Worm (Caenorhabditis elegans) whole organism, L4 larva: ENCODE data around the gene hmg-11.

Source experiments
- F37D6.2 ChIP-seq: sonication (generic microtip); optimal IDR thresholded peaks from 2 replicates; lab custom pipeline; 2016; ENCODE audit warnings: mild to moderate bottlenecking, missing genetic modification characterization, missing compliant biosample characterization
- F44E2.7 ChIP-seq: fragments of 200-800 bp; sonication (Bioruptor generic); IDR thresholded peaks from 2 replicates; pipeline ENCODE4 v2.1.2; 2022; ENCODE audit warnings: missing genetic modification characterization, missing compliant biosample characterization
- F49E8.2 ChIP-seq: sonication (generic microtip); optimal IDR thresholded peaks from 2 replicates; lab custom pipeline; 2016; ENCODE audit warnings: missing compliant biosample characterization, mild to moderate bottlenecking, missing genetic modification characterization, borderline replicate concordance
- R02D3.7 ChIP-seq: fragments of 150-350 bp; sonication (generic microtip); optimal IDR thresholded peaks from 3 replicates; lab custom pipeline; 2014; ENCODE audit warnings: missing biosample characterization, missing genetic modification characterization
- Y105C5A.15 ChIP-seq: fragments of 200-800 bp; sonication (Bioruptor generic); IDR thresholded peaks from 2 replicates; pipeline ENCODE4 v1.3.6; 2022; ENCODE audit warnings: missing genetic modification characterization, missing compliant biosample characterization
- Y5F2A.4 ChIP-seq: fragments of 200-800 bp; sonication (Bioruptor generic); optimal IDR thresholded peaks from 2 replicates; lab custom pipeline; 2018; ENCODE audit warnings: mild to moderate bottlenecking, missing genetic modification characterization, missing compliant biosample characterization
- Y75B8A.6 ChIP-seq: fragments of 200-800 bp; sonication (Bioruptor generic); IDR thresholded peaks from 2 replicates; pipeline ENCODE4 v1.3.6; 2022; ENCODE audit warnings: missing genetic modification reagents, missing genetic modification characterization, missing compliant biosample characterization
- ZK337.2 ChIP-seq: fragments of 200-800 bp; sonication (Bioruptor generic); IDR thresholded peaks from 2 replicates; pipeline ENCODE4 v1.3.6; 2022; ENCODE audit warnings: missing genetic modification reagents, missing genetic modification characterization, missing compliant biosample characterization
- aha-1 ChIP-seq: fragments of 150-350 bp; peaks from one replicate; lab custom pipeline; 2014; ENCODE audit warnings: missing biosample characterization, missing genetic modification characterization
- arid-1 ChIP-seq: fragments of 200-800 bp; sonication (Bioruptor generic); conservative IDR thresholded peaks from 2 replicates; pipeline ENCODE4 v1.3.6; 2022; ENCODE audit warnings: missing genetic modification reagents, missing genetic modification characterization, missing compliant biosample characterization
- attf-4 ChIP-seq: sonication (generic microtip); optimal IDR thresholded peaks from 3 replicates; lab custom pipeline; 2017; ENCODE audit warnings: missing biosample characterization, missing genetic modification characterization
- ceh-20 ChIP-seq: fragments of 200-800 bp; sonication (Bioruptor generic); IDR thresholded peaks from 2 replicates; pipeline ENCODE4 v1.3.6; 2022; ENCODE audit warnings: missing genetic modification reagents, missing genetic modification characterization, missing compliant biosample characterization
- ceh-32 ChIP-seq: sonication (generic microtip); optimal IDR thresholded peaks from 2 replicates; lab custom pipeline; 2016; ENCODE audit warnings: mild to moderate bottlenecking, missing genetic modification characterization, missing compliant biosample characterization; ENCODE audit not compliant: poor library complexity
- daf-12 ChIP-seq: fragments of 150-350 bp; optimal IDR thresholded peaks from 2 replicates; lab custom pipeline; 2014; ENCODE audit warnings: missing biosample characterization, missing genetic modification reagents, missing genetic modification characterization
- daf-16 ChIP-seq, 3 experiments: sonication (generic microtip); optimal IDR thresholded peaks; 2 replicates each; lab custom pipeline; 2016 to 2017; ENCODE audit warnings: missing genetic modification characterization in 3 of 3, missing genetic modification reagents in 3 of 3, mild to moderate bottlenecking in 2 of 3, missing compliant biosample characterization in 2 of 3, missing biosample characterization in 1 of 3, moderate library complexity in 1 of 3
- daf-19 ChIP-seq: fragments of 200-800 bp; sonication (Bioruptor generic); conservative IDR thresholded peaks from 2 replicates; pipeline ENCODE4 v1.3.6; 2022; ENCODE audit warnings: missing genetic modification characterization, missing compliant biosample characterization
- daf-8 ChIP-seq: fragments of 200-800 bp; sonication (Bioruptor generic); IDR thresholded peaks from 2 replicates; pipeline ENCODE4 v1.3.6; 2022; ENCODE audit warnings: missing genetic modification characterization, missing compliant biosample characterization
- dmd-6 ChIP-seq: fragments of 200-800 bp; sonication (Bioruptor generic); IDR thresholded peaks from 2 replicates; pipeline ENCODE4 v1.3.6; 2022; ENCODE audit warnings: missing genetic modification reagents, missing genetic modification characterization, missing compliant biosample characterization
- dpl-1 ChIP-seq: fragments of 150-350 bp; optimal IDR thresholded peaks from 2 replicates; lab custom pipeline; 2014; ENCODE audit warnings: missing biosample characterization, missing genetic modification reagents, missing genetic modification characterization
- duxl-1 ChIP-seq: sonication (generic microtip); optimal IDR thresholded peaks from 2 replicates; lab custom pipeline; 2016; ENCODE audit warnings: mild to moderate bottlenecking, missing genetic modification characterization, moderate library complexity, missing compliant biosample characterization; ENCODE audit not compliant: poor library complexity
- dve-1 ChIP-seq: sonication (generic microtip); optimal IDR thresholded peaks from 2 replicates; lab custom pipeline; 2017; ENCODE audit warnings: antibody characterized with exemption, mild to moderate bottlenecking, missing genetic modification characterization, missing compliant biosample characterization; ENCODE audit not compliant: insufficient read depth
- egl-43 ChIP-seq: fragments of 200-800 bp; sonication (Bioruptor generic); IDR thresholded peaks from 2 replicates; pipeline ENCODE4 v1.3.6; 2022; ENCODE audit warnings: missing genetic modification reagents, missing genetic modification characterization, missing compliant biosample characterization
- fkh-10 ChIP-seq: fragments of 150-350 bp; optimal IDR thresholded peaks from 2 replicates; lab custom pipeline; 2014; ENCODE audit warnings: missing biosample characterization, missing genetic modification reagents, missing genetic modification characterization
- hlh-11 ChIP-seq: fragments of 200-800 bp; sonication (Bioruptor generic); optimal IDR thresholded peaks from 2 replicates; lab custom pipeline; 2018; ENCODE audit warnings: mild to moderate bottlenecking, missing genetic modification characterization, missing compliant biosample characterization
- hlh-30 ChIP-seq: sonication (generic microtip); optimal IDR thresholded peaks from 2 replicates; lab custom pipeline; 2017; ENCODE audit warnings: antibody characterized with exemption, mild to moderate bottlenecking, missing genetic modification characterization, missing compliant biosample characterization; ENCODE audit not compliant: insufficient read depth
- hmg-1.1 ChIP-seq: fragments of 200-800 bp; sonication (Bioruptor generic); IDR thresholded peaks from 2 replicates; pipeline ENCODE4 v1.3.6; 2022; ENCODE audit warnings: missing genetic modification reagents, missing genetic modification characterization, missing compliant biosample characterization
- jun-1 ChIP-seq: fragments of 150-350 bp; optimal IDR thresholded peaks from 2 replicates; lab custom pipeline; 2014; ENCODE audit warnings: missing biosample characterization, missing genetic modification reagents, missing genetic modification characterization
- lin-13 ChIP-seq: fragments of 150-350 bp; optimal IDR thresholded peaks from 2 replicates; lab custom pipeline; 2014; ENCODE audit warnings: missing biosample characterization, missing genetic modification reagents, missing genetic modification characterization
- lin-29 ChIP-seq: fragments of 200-800 bp; sonication (Bioruptor generic); IDR thresholded peaks from 2 replicates; pipeline ENCODE4 v1.3.6; 2022; ENCODE audit warnings: missing genetic modification reagents, missing genetic modification characterization, missing compliant biosample characterization
- lin-38 ChIP-seq: fragments of 200-800 bp; sonication (Bioruptor generic); IDR thresholded peaks from 2 replicates; pipeline ENCODE4 v1.3.6; 2022; ENCODE audit warnings: missing genetic modification reagents, missing genetic modification characterization, missing compliant biosample characterization
- lsy-2 ChIP-seq, 2 experiments: fragments of 150-350 bp in 1 of 2; sonication (generic microtip) in 1 of 2; optimal IDR thresholded peaks; 2 replicates each; lab custom pipeline; 2014 to 2017; ENCODE audit warnings: missing biosample characterization in 2 of 2, missing genetic modification characterization in 2 of 2
- madf-9 ChIP-seq: fragments of 200-800 bp; sonication (Bioruptor generic); conservative IDR thresholded peaks from 2 replicates; pipeline ENCODE4 v1.3.6; 2022; ENCODE audit warnings: missing genetic modification reagents, missing genetic modification characterization, missing compliant biosample characterization
- mdl-1 ChIP-seq, 2 experiments: fragments of 150-350 bp in 1 of 2; sonication (generic microtip) in 1 of 2; optimal IDR thresholded peaks; 2 replicates each; lab custom pipeline; 2014 to 2017; ENCODE audit warnings: missing biosample characterization in 2 of 2, missing genetic modification characterization in 2 of 2
- mep-1 ChIP-seq: fragments of 150-350 bp; sonication (generic microtip); optimal IDR thresholded peaks from 3 replicates; lab custom pipeline; 2014; ENCODE audit warnings: missing biosample characterization, missing genetic modification characterization
- mes-2 ChIP-seq: sonication (generic microtip); optimal IDR thresholded peaks from 2 replicates; lab custom pipeline; 2016; ENCODE audit warnings: missing genotype, mild to moderate bottlenecking, missing genetic modification characterization, missing compliant biosample characterization; ENCODE audit not compliant: poor library complexity, severe bottlenecking
- mxl-3 ChIP-seq: fragments of 200-800 bp; sonication (Bioruptor generic); optimal IDR thresholded peaks from 2 replicates; lab custom pipeline; 2018; ENCODE audit warnings: mild to moderate bottlenecking, missing genetic modification characterization, missing compliant biosample characterization
- nhr-10 ChIP-seq: fragments of 150-350 bp; optimal IDR thresholded peaks from 2 replicates; lab custom pipeline; 2014; ENCODE audit warnings: missing biosample characterization, missing genetic modification characterization
- nhr-41 ChIP-seq: fragments of 200-800 bp; sonication (Bioruptor generic); IDR thresholded peaks from 2 replicates; pipeline ENCODE4 v1.3.6; 2022; ENCODE audit warnings: missing genetic modification reagents, missing genetic modification characterization, missing compliant biosample characterization
- pha-4 ChIP-seq, 2 experiments: fragments of 150-350 bp in 1 of 2; fragments of 200-800 bp in 1 of 2; sonication (Bioruptor generic) in 1 of 2; IDR thresholded peaks in 1 of 2; optimal IDR thresholded peaks in 1 of 2; 2 replicates each; pipeline versions ENCODE4 v1.3.6 to Lab custom; 2014 to 2022; ENCODE audit warnings: missing genetic modification characterization in 2 of 2, missing genetic modification reagents in 2 of 2, missing biosample characterization in 1 of 2, missing compliant biosample characterization in 1 of 2
- pqm-1 ChIP-seq: sonication (generic microtip); optimal IDR thresholded peaks from 2 replicates; lab custom pipeline; 2017; ENCODE audit warnings: missing biosample characterization, missing genetic modification characterization
- skn-1 ChIP-seq: fragments of 150-350 bp; optimal IDR thresholded peaks from 2 replicates; lab custom pipeline; 2014; ENCODE audit warnings: missing biosample characterization, missing genetic modification characterization
- unc-130 ChIP-seq: sonication (generic microtip); optimal IDR thresholded peaks from 2 replicates; lab custom pipeline; 2016; ENCODE audit warnings: missing genetic modification reagents, missing genetic modification characterization, missing compliant biosample characterization
- unc-62 ChIP-seq, 3 experiments: fragments of 150-350 bp in 1 of 3; sonication (generic microtip); optimal IDR thresholded peaks in 2 of 3; peaks in 1 of 3; 1 replicate in 1 of 3; 2 replicates in 2 of 3; lab custom pipeline; 2014 to 2017; ENCODE audit warnings: missing biosample characterization in 3 of 3, missing genetic modification characterization in 3 of 3, missing genetic modification reagents in 3 of 3, missing genotype in 1 of 3
- vab-7 ChIP-seq: fragments of 200-800 bp; sonication (Bioruptor generic); IDR thresholded peaks from 2 replicates; pipeline ENCODE4 v1.3.6; 2022; ENCODE audit warnings: missing genetic modification reagents, missing genetic modification characterization, missing compliant biosample characterization
- zag-1 ChIP-seq: fragments of 150-350 bp; optimal IDR thresholded peaks from 2 replicates; lab custom pipeline; 2014; ENCODE audit warnings: missing biosample characterization, missing genetic modification characterization
- zfp-2 ChIP-seq: sonication (generic microtip); optimal IDR thresholded peaks from 2 replicates; lab custom pipeline; 2016; ENCODE audit warnings: mild to moderate bottlenecking, missing genetic modification characterization, missing compliant biosample characterization
- zfp-3 ChIP-seq: fragments of 200-800 bp; sonication (Bioruptor generic); conservative IDR thresholded peaks from 2 replicates; pipeline ENCODE4 v1.3.6; 2022; ENCODE audit warnings: missing genetic modification reagents, missing genetic modification characterization, missing compliant biosample characterization
- zip-2 ChIP-seq: fragments of 150-350 bp; optimal IDR thresholded peaks from 2 replicates; lab custom pipeline; 2014; ENCODE audit warnings: missing biosample characterization, missing genetic modification characterization

The hmg-11 gene

ce11 chrII:4706359-4706871 is 33.5 kb downstream of the hmg-11 start, which contains the start of the genes F10G7.9 and tsn-1:
Gene F10G7.9, minus strand, starts transcription at chrII:4706485.
Gene tsn-1, plus strand, starts transcription at chrII:4706821.
- TF ChIP-seq mes-2 (tag; lab: Kevin White, UChicago), result peak; percentile 83
- TF ChIP-seq F49E8.2 (tag; lab: Kevin White, UChicago), result peak; percentile 21
- TF ChIP-seq dpl-1 (GFP tag; lab: Kevin White, UChicago), result peak; percentile 70
- TF ChIP-seq jun-1, result no peak
- peak; percentile 75 for TF ChIP-seq lin-38 (GFP tag; lab: Robert Waterston, UW)
- TF ChIP-seq hlh-30 (tag; lab: Kevin White, UChicago), result peak; percentile 73
- no peak for TF ChIP-seq R02D3.7 (tag; lab: Kevin White, UChicago)
- no peak for TF ChIP-seq daf-12 (tag; lab: Kevin White, UChicago)
- peak; percentile 11 for TF ChIP-seq duxl-1 (tag; lab: Kevin White, UChicago)
- no peak for TF ChIP-seq zip-2 (tag; lab: Kevin White, UChicago)
- no peak for TF ChIP-seq nhr-10
- TF ChIP-seq egl-43 (GFP tag; lab: Robert Waterston, UW), result no peak
- no peak for TF ChIP-seq Y75B8A.6 (GFP tag; lab: Robert Waterston, UW)
- peak; percentile 5 for TF ChIP-seq fkh-10 (GFP tag; lab: Kevin White, UChicago)
- no peak for TF ChIP-seq arid-1 (GFP tag; lab: Robert Waterston, UW)
- no peak for TF ChIP-seq nhr-41 (GFP tag; lab: Robert Waterston, UW)
- peak; percentile 11 for TF ChIP-seq unc-130 (GFP tag; lab: Kevin White, UChicago)
- TF ChIP-seq daf-16 (GFP tag; optimal IDR thresholded peaks at IDR 0.05; lab: Kevin White, UChicago), result no peak
- peak; percentile 21 for TF ChIP-seq daf-16 (tag; optimal IDR thresholded peaks at IDR 0.05; lab: Kevin White, UChicago)
- TF ChIP-seq dmd-6 (GFP tag; lab: Robert Waterston, UW), result peak; percentile 57
- peak in 1 of 2 experiments; percentile 24 for TF ChIP-seq mdl-1 (tag; optimal IDR thresholded peaks at IDR 0.05; lab: Kevin White, UChicago)
- TF ChIP-seq pha-4 (GFP tag; IDR thresholded peaks at IDR 0.05; lab: Robert Waterston, UW), result no peak
- TF ChIP-seq pha-4 (tag; optimal IDR thresholded peaks at IDR 0.05; lab: Kevin White, UChicago), result peak; percentile 23
- TF ChIP-seq zfp-2 (tag; lab: Kevin White, UChicago), result no peak
- TF ChIP-seq Y5F2A.4 (GFP tag; lab: Kevin White, UChicago), result no peak
- TF ChIP-seq ceh-20, result no peak
- peak; percentile 75 for TF ChIP-seq lin-13 (GFP tag; lab: Kevin White, UChicago)
- TF ChIP-seq hlh-11 (tag; lab: Kevin White, UChicago), result peak; percentile 64
- no peak for TF ChIP-seq zag-1 (tag; lab: Kevin White, UChicago)
- TF ChIP-seq unc-62 (GFP tag; optimal IDR thresholded peaks at IDR 0.05 in 1 of 2; lab: Kevin White, UChicago), result no peak
- TF ChIP-seq unc-62 (tag; optimal IDR thresholded peaks at IDR 0.05; lab: Kevin White, UChicago), result no peak
- no peak for TF ChIP-seq Y105C5A.15 (GFP tag; lab: Robert Waterston, UW)
- TF ChIP-seq daf-19 (GFP tag; lab: Robert Waterston, UW), result no peak
- peak; percentile 70 to 97 for TF ChIP-seq lsy-2 (tag; optimal IDR thresholded peaks at IDR 0.05; lab: Kevin White, UChicago)
- TF ChIP-seq aha-1 (tag; lab: Kevin White, UChicago), result peak; percentile 87
- TF ChIP-seq attf-4 (tag; lab: Kevin White, UChicago), result no peak
- TF ChIP-seq hmg-1.1, result peak; percentile 57; the same call in 1 of the 2 replicates
- no peak for TF ChIP-seq madf-9
- no peak for TF ChIP-seq lin-29 (GFP tag; lab: Robert Waterston, UW)
- TF ChIP-seq daf-8 (GFP tag; lab: Robert Waterston, UW), result no peak
- peak; percentile 59 for TF ChIP-seq dve-1 (tag; lab: Kevin White, UChicago)
- TF ChIP-seq ceh-32 (tag; lab: Kevin White, UChicago), result no peak
- TF ChIP-seq pqm-1 (tag; lab: Kevin White, UChicago), result peak; percentile 51
- TF ChIP-seq mxl-3 (GFP tag; lab: Kevin White, UChicago), result peak; percentile 36
- peak; percentile 63 for TF ChIP-seq mep-1 (tag; lab: Kevin White, UChicago)
- TF ChIP-seq zfp-3 (GFP tag; lab: Robert Waterston, UW), result no peak
- TF ChIP-seq skn-1 (tag; lab: Kevin White, UChicago), result no peak
- TF ChIP-seq ZK337.2 (GFP tag; lab: Robert Waterston, UW), result no peak
- no peak for TF ChIP-seq F37D6.2 (tag; lab: Kevin White, UChicago)
- no peak for TF ChIP-seq F44E2.7 (GFP tag; lab: Robert Waterston, UW)
- no peak for TF ChIP-seq vab-7 (GFP tag; lab: Robert Waterston, UW)
